Worm (Caenorhabditis elegans) whole organism, L4/young adult: ENCODE results near the gene C16C8.8.

ENCODE experiments used
- dao-5 ChIP-seq: sonication (generic microtip); optimal IDR thresholded peaks from 2 replicates; lab custom pipeline; 2016; ENCODE audit warnings: missing genotype, missing genetic modification characterization, moderate library complexity, missing compliant biosample characterization
- him-1 ChIP-seq: sonication (generic microtip); optimal IDR thresholded peaks from 2 replicates; lab custom pipeline; 2016; ENCODE audit warnings: missing genotype, missing genetic modification reagents, missing genetic modification characterization, missing compliant biosample characterization

DNA sequence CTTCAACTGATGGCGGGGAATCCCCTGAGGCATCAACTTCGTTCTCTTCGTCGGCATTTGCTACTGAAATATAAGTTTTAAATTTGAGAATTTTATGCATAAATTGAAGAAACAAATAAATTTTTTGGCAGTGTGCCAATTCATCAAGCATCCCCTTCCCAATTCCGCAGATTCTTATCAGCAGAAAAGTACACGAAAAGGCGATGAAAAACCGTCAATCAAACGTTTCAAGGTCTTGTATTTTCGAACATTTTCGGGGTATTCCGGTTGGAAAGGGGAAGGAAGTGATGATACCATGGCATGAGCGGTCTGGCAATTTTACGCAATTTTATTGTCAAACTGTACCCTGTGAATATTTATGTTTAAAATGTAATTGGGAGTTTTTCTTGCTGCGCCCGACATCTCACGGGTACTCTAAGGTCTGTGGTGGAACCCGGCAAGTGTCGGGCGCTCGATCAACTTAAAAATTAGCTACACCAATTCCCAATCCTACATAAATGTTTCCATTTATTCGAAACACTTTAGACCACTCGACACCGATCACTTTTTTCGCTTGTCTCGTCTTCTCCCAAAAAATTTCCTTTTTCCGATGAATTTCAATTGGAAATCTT is 26.5 kb downstream of the C16C8.8 start:
- TF ChIP-seq dao-5 = no peak
- TF ChIP-seq him-1 (tag; lab: Kevin White, UChicago) = no peak
